Worm (Caenorhabditis elegans): ENCODE data around the gene psmd-9.

psmd-9 gene

DNA sequence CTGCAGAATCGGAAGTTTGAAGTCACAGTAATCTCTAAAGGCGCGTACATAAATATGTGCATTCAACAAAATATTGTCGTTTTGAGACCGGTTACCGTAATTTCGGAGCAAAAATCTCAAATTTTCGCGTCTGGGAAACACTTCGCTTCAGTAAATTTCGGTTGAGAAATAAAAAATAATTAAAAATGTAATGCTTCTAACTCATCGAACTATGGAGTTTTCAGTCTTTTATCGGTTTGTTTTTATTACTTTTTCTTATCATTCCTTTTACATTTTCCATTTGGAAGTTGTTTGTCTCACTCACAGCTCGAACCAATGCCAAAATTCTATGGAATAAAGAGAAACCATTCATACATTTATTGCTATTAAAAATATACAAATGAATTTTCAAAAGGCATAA lies 13.7 kb upstream of the psmd-9 start (continued):
- TF ChIP-seq fos-1 (tag; optimal IDR thresholded peaks at IDR 0.05) (no peak), nhr-23 (tag; optimal IDR thresholded peaks at IDR 0.05) (peak; percentile 65), pha-4 (tag; optimal IDR thresholded peaks at IDR 0.05) (peak; percentile 73), fkh-10 (GFP tag; optimal IDR thresholded peaks at IDR 0.05) (no peak), ztf-4 (tag; optimal IDR thresholded peaks at IDR 0.05) (no peak), mdl-1 (tag; optimal IDR thresholded peaks at IDR 0.05) (no peak), fkh-2 (tag; optimal IDR thresholded peaks at IDR 0.05) (no peak), ceh-9 (tag; optimal IDR thresholded peaks at IDR 0.05) (no peak), lsy-12 (tag; optimal IDR thresholded peaks at IDR 0.05) (peak; percentile 38), eor-1 (tag; optimal IDR thresholded peaks at IDR 0.05) (no peak), nhr-76 (tag; optimal IDR thresholded peaks at IDR 0.05) (peak; percentile 4), ceh-82 (tag; optimal IDR thresholded peaks at IDR 0.05) (no peak), nhr-43 (tag; optimal IDR thresholded peaks at IDR 0.05; ENCODE audit: poor library complexity, severe bottlenecking) (peak; percentile 78), ceh-16 (tag; optimal IDR thresholded peaks at IDR 0.05) (no peak)

DNA sequence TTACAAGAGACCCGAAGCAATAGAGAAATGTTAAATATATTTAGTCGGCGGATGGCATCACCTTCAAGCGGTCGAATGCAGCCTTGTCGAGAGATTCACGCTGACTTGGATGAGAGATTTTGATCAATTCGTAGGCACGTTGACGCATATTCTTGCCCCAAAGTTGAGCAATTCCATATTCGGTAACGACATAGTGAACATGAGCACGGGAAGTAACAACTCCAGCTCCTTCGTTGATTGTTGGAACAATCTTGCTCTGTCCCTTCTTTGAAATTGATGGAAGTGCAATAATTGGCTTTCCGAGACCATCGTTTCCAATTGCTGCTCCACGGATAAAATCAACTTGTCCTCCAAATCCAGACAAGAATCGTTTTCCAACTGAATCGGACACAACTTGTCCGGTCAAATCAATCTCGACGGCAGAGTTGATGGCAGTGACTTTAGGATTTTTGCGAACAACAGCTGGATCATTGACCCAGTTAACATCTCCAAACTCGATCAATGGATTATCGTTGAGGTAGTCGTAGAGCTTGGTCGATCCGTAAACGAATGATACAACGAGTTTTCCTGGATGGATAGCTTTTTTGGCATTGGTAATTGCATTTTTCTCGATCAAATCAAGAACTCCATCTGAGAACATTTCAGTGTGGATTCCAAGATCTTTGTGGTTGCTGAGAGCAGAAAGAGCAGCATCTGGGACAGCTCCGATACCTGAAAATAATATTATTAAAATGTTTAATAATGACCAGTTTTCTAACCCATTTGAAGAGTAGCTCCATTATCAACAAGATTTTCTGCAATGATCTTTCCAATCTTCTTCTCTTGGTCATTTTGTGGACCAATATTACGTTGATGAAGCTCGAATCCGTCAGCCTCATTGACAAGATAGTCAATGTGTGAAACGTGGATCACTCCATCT lies 13.0 kb upstream of the psmd-9 start:
- TF ChIP-seq nhr-67 (tag; optimal IDR thresholded peaks at IDR 0.05) (no peak), ceh-28 (tag; optimal IDR thresholded peaks at IDR 0.05) (no peak), lin-39 (tag; optimal IDR thresholded peaks at IDR 0.05) (peak; percentile 28), unc-62 (GFP tag; optimal IDR thresholded peaks at IDR 0.05) (no peak), skn-1 (tag; optimal IDR thresholded peaks at IDR 0.05) (no peak), mml-1 (tag; optimal IDR thresholded peaks at IDR 0.05) (no peak), ztf-4 (tag; optimal IDR thresholded peaks at IDR 0.05) (no peak), nhr-43 (tag; optimal IDR thresholded peaks at IDR 0.05; ENCODE audit: poor library complexity, severe bottlenecking) (peak; percentile 66), nhr-23 (tag; optimal IDR thresholded peaks at IDR 0.05) (no peak), ama-1 (optimal IDR thresholded peaks at IDR 0.05) (peak; percentile 56)

DNA sequence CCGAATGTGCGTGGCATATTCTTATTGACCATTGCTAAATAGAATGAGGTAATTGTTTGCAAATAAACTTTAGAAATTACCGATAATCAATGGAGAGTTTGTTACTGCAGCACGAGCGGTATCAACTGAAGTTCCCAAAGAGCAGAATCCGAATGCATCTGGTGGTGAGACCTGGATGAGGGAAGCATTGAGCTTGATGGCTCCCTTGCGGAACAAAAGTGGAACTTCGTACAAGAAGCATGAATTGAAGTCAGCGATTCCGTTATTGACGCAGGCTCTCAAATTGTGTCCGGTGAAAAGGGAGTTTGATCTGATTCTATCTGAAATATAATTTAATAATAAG lies 12.3 kb upstream of the psmd-9 start:
- TF ChIP-seq tbx-2 (tag; optimal IDR thresholded peaks at IDR 0.05) (no peak), ama-1 (optimal IDR thresholded peaks at IDR 0.05) (peak; percentile 78), daf-12 (tag; optimal IDR thresholded peaks at IDR 0.05) (no peak), nhr-23 (tag; optimal IDR thresholded peaks at IDR 0.05) (no peak), unc-39 (tag; optimal IDR thresholded peaks at IDR 0.05) (no peak), snpc-4 (tag; optimal IDR thresholded peaks at IDR 0.05) (no peak), unc-62 (GFP tag; optimal IDR thresholded peaks at IDR 0.05) (no peak), fos-1 (tag; optimal IDR thresholded peaks at IDR 0.05) (peak; percentile 17), nhr-28 (tag; optimal IDR thresholded peaks at IDR 0.05) (no peak), sea-2 (GFP tag; optimal IDR thresholded peaks at IDR 0.05) (no peak), mdl-1 (tag; optimal IDR thresholded peaks at IDR 0.05) (no peak)

DNA sequence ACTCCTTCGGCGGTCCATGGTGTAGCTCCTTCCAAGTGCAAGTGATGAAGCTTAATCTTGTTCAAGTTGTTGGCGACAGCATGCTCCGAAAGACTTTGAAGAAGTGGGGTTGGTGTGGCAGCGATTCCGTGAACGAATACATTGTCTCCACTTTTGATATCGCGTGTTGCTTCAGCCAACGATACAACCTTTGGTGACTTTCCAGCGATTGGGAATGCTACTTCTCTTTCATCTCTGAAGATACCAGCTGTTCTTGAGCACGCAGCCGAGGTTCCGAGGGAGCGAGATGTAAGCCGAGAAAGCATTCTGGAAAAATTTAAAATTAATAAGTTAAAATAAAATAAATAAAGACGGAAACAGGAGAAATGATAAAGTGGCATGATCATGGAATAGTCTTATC lies 11.8 kb upstream of the psmd-9 start, which contains the start of gene acer-1:
TSS of gene acer-1 (minus strand) at position 306 of the 400 bp plus-strand sequence.
- TF ChIP-seq nhr-11 (tag; optimal IDR thresholded peaks at IDR 0.05) (no peak), daf-12 (tag; optimal IDR thresholded peaks at IDR 0.05) (no peak), R02D3.7 (tag; optimal IDR thresholded peaks at IDR 0.05) (no peak), nhr-76 (tag; optimal IDR thresholded peaks at IDR 0.05) (no peak), elt-3 (tag; optimal IDR thresholded peaks at IDR 0.05) (no peak), mml-1 (tag; optimal IDR thresholded peaks at IDR 0.05) (no peak), nhr-28 (tag; optimal IDR thresholded peaks at IDR 0.05) (no peak), skn-1 (tag; optimal IDR thresholded peaks at IDR 0.05) (no peak), nhr-77 (tag; optimal IDR thresholded peaks at IDR 0.05) (no peak), zag-1 (tag; optimal IDR thresholded peaks at IDR 0.05) (no peak), unc-62 (GFP tag; optimal IDR thresholded peaks at IDR 0.05) (no peak), elt-2 (tag; optimal IDR thresholded peaks at IDR 0.05) (peak; percentile 3), jun-1 (tag; optimal IDR thresholded peaks at IDR 0.05) (no peak), lin-39 (tag; optimal IDR thresholded peaks at IDR 0.05) (peak; percentile 13), nhr-25 (tag; optimal IDR thresholded peaks at IDR 0.05) (no peak), ztf-4 (tag; optimal IDR thresholded peaks at IDR 0.05) (no peak), lin-15B (tag; optimal IDR thresholded peaks at IDR 0.05) (no peak), nfya-1 (tag; optimal IDR thresholded peaks at IDR 0.05; ENCODE audit: insufficient read depth) (peak; percentile 9), ama-1 (optimal IDR thresholded peaks at IDR 0.05) (peak; percentile 93), pha-4 (tag; optimal IDR thresholded peaks at IDR 0.05) (peak; percentile 37), hmg-11 (tag; optimal IDR thresholded peaks at IDR 0.05) (no peak)

Measured in whole organism, L3 larva.